Fruit fly (Drosophila melanogaster) whole organism, prepupa: Measurements from ENCODE around the gene CG1544.
A peak's percentile ranks its signal among the peaks of the same experiment; 100 is the strongest.

ENCODE experiments used
- Blimp-1 ChIP-seq: fragments of 200-800 bp; sonication (Bioruptor generic); optimal IDR thresholded peaks from 3 replicates; lab custom pipeline; 2017; ENCODE audit warnings: missing biosample characterization, missing genetic modification characterization, mild to moderate bottlenecking, moderate library complexity, missing genetic modification reagents
- CG10669 ChIP-seq: fragments of 200-800 bp; sonication (Bioruptor generic); optimal IDR thresholded peaks from 3 replicates; lab custom pipeline; 2018; ENCODE audit warnings: missing biosample characterization, mild to moderate bottlenecking, missing genetic modification characterization, moderate library complexity
- CG11762 ChIP-seq: fragments of 200-800 bp; sonication (Bioruptor generic); optimal IDR thresholded peaks from 3 replicates; lab custom pipeline; 2016; ENCODE audit warnings: missing biosample characterization, missing genetic modification characterization; ENCODE audit not compliant: insufficient read depth
- CG15336 ChIP-seq: fragments of 200-800 bp; sonication (Bioruptor generic); IDR thresholded peaks from 2 replicates; pipeline ENCODE4 v1.3.6; 2022; ENCODE audit warnings: missing biosample characterization, missing genetic modification characterization
- CG1621 ChIP-seq: fragments of 200-800 bp; sonication (Bioruptor generic); optimal IDR thresholded peaks from 3 replicates; lab custom pipeline; 2018; ENCODE audit warnings: missing biosample characterization, mild to moderate bottlenecking, missing genetic modification characterization
- CG16779 ChIP-seq: fragments of 200-800 bp; sonication (Bioruptor generic); optimal IDR thresholded peaks from 3 replicates; lab custom pipeline; 2017; ENCODE audit warnings: missing biosample characterization, mild to moderate bottlenecking, missing genetic modification characterization
- CG3032 ChIP-seq: fragments of 200-800 bp; optimal IDR thresholded peaks from 2 replicates; lab custom pipeline; 2019; ENCODE audit warnings: missing biosample characterization, mild to moderate bottlenecking, missing genetic modification characterization, moderate library complexity
- CG31627 ChIP-seq: fragments of 200-800 bp; sonication (Bioruptor generic); optimal IDR thresholded peaks from 3 replicates; lab custom pipeline; 2016; ENCODE audit warnings: missing biosample characterization, missing genetic modification characterization
- CG32006 ChIP-seq: fragments of 200-800 bp; sonication (Bioruptor generic); optimal IDR thresholded peaks from 3 replicates; lab custom pipeline; 2017; ENCODE audit warnings: missing biosample characterization, mild to moderate bottlenecking, missing genetic modification characterization
- CG34406 ChIP-seq: fragments of 200-800 bp; sonication (Bioruptor generic); optimal IDR thresholded peaks from 3 replicates; lab custom pipeline; 2016; ENCODE audit warnings: missing biosample characterization, missing genetic modification characterization
- CG3919 ChIP-seq: fragments of 200-800 bp; sonication (Bioruptor generic); optimal IDR thresholded peaks from 3 replicates; lab custom pipeline; 2016; ENCODE audit warnings: missing biosample characterization, missing genetic modification characterization
- CG6163 ChIP-seq: fragments of 200-800 bp; sonication (Bioruptor generic); IDR thresholded peaks from 3 replicates; pipeline ENCODE4 v1.3.6; 2022; ENCODE audit warnings: missing biosample characterization, missing genetic modification characterization
- CG6276 ChIP-seq: fragments of 200-800 bp; sonication (Bioruptor generic); optimal IDR thresholded peaks from 2 replicates; lab custom pipeline; 2017; ENCODE audit warnings: missing biosample characterization, mild to moderate bottlenecking, missing genetic modification characterization
- CG6792 ChIP-seq: fragments of 200-800 bp; sonication (Bioruptor generic); optimal IDR thresholded peaks from 3 replicates; lab custom pipeline; 2016; ENCODE audit warnings: missing biosample characterization, missing genetic modification characterization
- CG6808 ChIP-seq: fragments of 200-800 bp; sonication (Bioruptor generic); optimal IDR thresholded peaks from 3 replicates; lab custom pipeline; 2017; ENCODE audit warnings: missing biosample characterization, missing genetic modification characterization, mild to moderate bottlenecking, moderate library complexity, missing genetic modification reagents
- CG6854 ChIP-seq: fragments of 200-800 bp; sonication (Bioruptor generic); optimal IDR thresholded peaks from 2 replicates; lab custom pipeline; 2017; ENCODE audit warnings: missing biosample characterization, mild to moderate bottlenecking, missing genetic modification characterization
- CG7368 ChIP-seq: fragments of 200-800 bp; sonication (Bioruptor generic); optimal IDR thresholded peaks from 3 replicates; lab custom pipeline; 2016; ENCODE audit warnings: missing biosample characterization, missing genetic modification characterization
- CG8319 ChIP-seq: fragments of 200-800 bp; sonication (Bioruptor generic); optimal IDR thresholded peaks from 3 replicates; lab custom pipeline; 2016; ENCODE audit warnings: missing biosample characterization, missing genetic modification characterization
- CG8632 ChIP-seq: fragments of 200-800 bp; sonication (Bioruptor generic); optimal IDR thresholded peaks from 3 replicates; lab custom pipeline; 2016; ENCODE audit warnings: missing biosample characterization, missing genetic modification characterization
- CG9139 ChIP-seq: fragments of 200-800 bp; sonication (Bioruptor generic); optimal IDR thresholded peaks from 3 replicates; lab custom pipeline; 2017; ENCODE audit warnings: missing biosample characterization, mild to moderate bottlenecking, missing genetic modification characterization
- Eip75B ChIP-seq: fragments of 200-800 bp; sonication (Bioruptor generic); optimal IDR thresholded peaks from 3 replicates; lab custom pipeline; 2016; ENCODE audit warnings: missing biosample characterization, missing genetic modification characterization
- Eip78C ChIP-seq: fragments of 200-800 bp; sonication (Bioruptor generic); peaks from one replicate; lab custom pipeline; 2016; ENCODE audit warnings: missing biosample characterization, missing genetic modification characterization
- Eip93F ChIP-seq: fragments of 200-800 bp; sonication (Bioruptor generic); optimal IDR thresholded peaks from 2 replicates; lab custom pipeline; 2016; ENCODE audit warnings: missing biosample characterization, mild to moderate bottlenecking, missing genetic modification characterization
- Ets96B ChIP-seq: fragments of 200-800 bp; optimal IDR thresholded peaks from 2 replicates; lab custom pipeline; 2019; ENCODE audit warnings: missing biosample characterization, mild to moderate bottlenecking, missing genetic modification characterization, moderate library complexity
- Hr38 ChIP-seq: sonication (Bioruptor generic); optimal IDR thresholded peaks from 2 replicates; lab custom pipeline; 2016; ENCODE audit warnings: missing biosample characterization, missing genetic modification characterization
- Hr4 ChIP-seq: fragments of 200-800 bp; sonication (Bioruptor generic); optimal IDR thresholded peaks from 3 replicates; lab custom pipeline; 2016; ENCODE audit warnings: missing biosample characterization, missing genetic modification characterization
- Lpt ChIP-seq: fragments of 200-800 bp; sonication (Bioruptor generic); optimal IDR thresholded peaks from 3 replicates; lab custom pipeline; 2016; ENCODE audit warnings: missing biosample characterization, missing genetic modification characterization
- OdsH ChIP-seq: fragments of 200-800 bp; sonication (Bioruptor generic); optimal IDR thresholded peaks from 3 replicates; lab custom pipeline; 2016; ENCODE audit warnings: missing biosample characterization, missing genetic modification characterization
- Sox102F ChIP-seq: fragments of 200-800 bp; sonication (Bioruptor generic); optimal IDR thresholded peaks from 2 replicates; lab custom pipeline; 2016; ENCODE audit warnings: missing biosample characterization, mild to moderate bottlenecking, missing genetic modification characterization
- Sox14 ChIP-seq: fragments of 200-800 bp; sonication (Bioruptor generic); optimal IDR thresholded peaks from 3 replicates; lab custom pipeline; 2016; ENCODE audit warnings: missing biosample characterization, missing genetic modification characterization
- acj6 ChIP-seq: fragments of 200-800 bp; sonication (Bioruptor generic); optimal IDR thresholded peaks from 3 replicates; lab custom pipeline; 2016; ENCODE audit warnings: missing biosample characterization, missing genetic modification characterization
- dac ChIP-seq: fragments of 200-800 bp; sonication (Bioruptor generic); optimal IDR thresholded peaks from 2 replicates; lab custom pipeline; 2017; ENCODE audit warnings: missing biosample characterization, mild to moderate bottlenecking, missing genetic modification characterization
- dsx ChIP-seq: fragments of 200-800 bp; optimal IDR thresholded peaks from 3 replicates; lab custom pipeline; 2019; ENCODE audit warnings: missing biosample characterization, mild to moderate bottlenecking, missing genetic modification characterization, moderate library complexity; ENCODE audit not compliant: poor library complexity, severe bottlenecking
- fd59A ChIP-seq: fragments of 200-800 bp; sonication (Bioruptor generic); optimal IDR thresholded peaks from 2 replicates; lab custom pipeline; 2017; ENCODE audit warnings: missing biosample characterization, mild to moderate bottlenecking, missing genetic modification characterization, missing genetic modification reagents
- fkh ChIP-seq: fragments of 200-800 bp; sonication (Bioruptor generic); optimal IDR thresholded peaks from 3 replicates; lab custom pipeline; 2017; ENCODE audit warnings: missing biosample characterization, mild to moderate bottlenecking, missing genetic modification characterization, moderate library complexity
- net ChIP-seq: fragments of 200-800 bp; sonication (Bioruptor generic); optimal IDR thresholded peaks from 3 replicates; lab custom pipeline; 2016; ENCODE audit warnings: missing biosample characterization, missing genetic modification characterization
- pdm3 ChIP-seq: fragments of 200-800 bp; sonication (Bioruptor generic); optimal IDR thresholded peaks from 3 replicates; lab custom pipeline; 2016; ENCODE audit warnings: missing biosample characterization, missing genetic modification characterization
- salr ChIP-seq, 2 experiments: fragments of 200-800 bp; sonication (Bioruptor generic); optimal IDR thresholded peaks; 3 replicates each; lab custom pipeline; 2016 to 2018; ENCODE audit warnings: missing biosample characterization in 2 of 2, missing genetic modification characterization in 2 of 2, mild to moderate bottlenecking in 1 of 2
- spab ChIP-seq: fragments of 200-800 bp; sonication (Bioruptor generic); optimal IDR thresholded peaks from 2 replicates; lab custom pipeline; 2017; ENCODE audit warnings: missing biosample characterization, mild to moderate bottlenecking, missing genetic modification characterization, missing genetic modification reagents
- ss ChIP-seq, 2 experiments: fragments of 200-800 bp; sonication (Bioruptor generic); optimal IDR thresholded peaks; 2 replicates in 1 of 2; 3 replicates in 1 of 2; lab custom pipeline; 2017 to 2018; ENCODE audit warnings: mild to moderate bottlenecking in 2 of 2, missing biosample characterization in 2 of 2, missing genetic modification characterization in 2 of 2, moderate library complexity in 1 of 2
- svp ChIP-seq: fragments of 200-800 bp; sonication (Bioruptor generic); peaks from one replicate; lab custom pipeline; 2016; ENCODE audit warnings: missing biosample characterization, missing genetic modification characterization
- topi ChIP-seq: fragments of 200-800 bp; sonication (Bioruptor generic); optimal IDR thresholded peaks from 3 replicates; lab custom pipeline; 2016; ENCODE audit warnings: missing biosample characterization, missing genetic modification characterization
- vri ChIP-seq: fragments of 200-800 bp; sonication (Bioruptor generic); optimal IDR thresholded peaks from 3 replicates; lab custom pipeline; 2016; ENCODE audit warnings: missing biosample characterization, mild to moderate bottlenecking, missing genetic modification characterization

Gene CG1544

DNA sequence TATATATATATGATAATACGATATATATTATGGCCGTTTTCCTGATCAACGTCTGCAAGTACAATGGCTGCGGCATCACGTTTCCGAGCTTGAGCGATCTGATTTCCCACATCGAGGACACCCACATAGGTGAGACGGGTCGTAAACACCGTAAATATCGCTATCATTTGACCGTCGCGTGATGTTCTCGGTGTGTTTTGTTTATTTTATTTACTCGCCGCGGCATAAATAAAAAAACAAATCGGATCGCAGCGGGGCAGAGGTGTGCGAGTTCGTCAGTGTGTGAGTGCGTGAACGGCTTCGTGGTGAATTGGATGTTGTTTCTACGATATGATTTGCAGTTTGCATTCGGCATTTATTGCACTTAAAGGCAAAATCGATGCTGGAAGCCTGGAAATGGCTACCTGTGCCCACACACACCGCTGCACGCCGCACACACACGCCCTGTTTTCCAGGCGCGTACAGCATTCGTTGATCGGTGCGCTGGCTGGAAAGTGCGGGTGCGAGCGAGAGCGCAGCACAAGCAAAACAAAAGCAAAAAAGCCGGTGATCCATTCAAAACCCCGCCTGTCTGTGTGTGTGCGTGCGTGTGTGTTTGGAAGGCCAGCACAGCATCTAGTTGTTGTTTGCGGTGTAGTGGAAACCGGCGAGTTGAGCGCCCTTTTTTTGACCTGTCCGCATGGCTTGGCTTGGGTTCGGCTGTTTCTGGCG is 24.8 kb downstream of the CG1544 start:
- TF ChIP-seq CG6854 (peak; percentile 54), OdsH (GFP tag; lab: Kevin White, UChicago) (no peak), CG10669 (GFP tag; lab: Kevin White, UChicago) (peak; percentile 75), dsx (GFP tag; lab: Kevin White, UChicago) (peak; percentile 66), Sox102F (peak; percentile 53), fd59A (GFP tag; lab: Kevin White, UChicago) (peak; percentile 59), topi (no peak), CG6792 (GFP tag; lab: Kevin White, UChicago) (peak; percentile 25), acj6 (GFP tag; lab: Kevin White, UChicago) (no peak), Eip78C (GFP tag; lab: Kevin White, UChicago) (peak; percentile 68), Sox14 (GFP tag; lab: Kevin White, UChicago) (peak; percentile 40), Lpt (GFP tag; lab: Kevin White, UChicago) (peak; percentile 52), vri (no peak), svp (GFP tag; lab: Kevin White, UChicago) (peak; percentile 91), CG6276 (GFP tag; lab: Kevin White, UChicago) (peak; percentile 85), dac (GFP tag; lab: Kevin White, UChicago) (peak; percentile 62), CG8319 (peak; percentile 26), salr (GFP tag; optimal IDR thresholded peaks at IDR 0.05; lab: Kevin White, UChicago) (peak; percentile 58 to 74), CG3032 (peak; percentile 62), Hr4 (GFP tag; lab: Kevin White, UChicago) (no peak), CG8632 (peak; percentile 28), CG16779 (peak; percentile 86), CG9139 (GFP tag; lab: Kevin White, UChicago) (peak; percentile 81), CG3919 (GFP tag; lab: Kevin White, UChicago) (peak; percentile 29), CG32006 (GFP tag; lab: Kevin White, UChicago) (peak; percentile 66), fkh (GFP tag; lab: Kevin White, UChicago) (peak; percentile 84), CG11762 (peak; percentile 33), Blimp-1 (GFP tag; lab: Kevin White, UChicago) (peak; percentile 37), CG34406 (GFP tag; lab: Kevin White, UChicago) (peak; percentile 41), CG6163 (GFP tag; lab: Robert Waterston, UW) (no peak), spab (peak; percentile 79), CG31627 (GFP tag; lab: Kevin White, UChicago) (no peak), Eip93F (GFP tag; lab: Kevin White, UChicago) (peak; percentile 25), CG7368 (GFP tag; lab: Kevin White, UChicago) (peak; percentile 29), Hr38 (GFP tag; lab: Kevin White, UChicago) (no peak), Eip75B (peak; percentile 41), Ets96B (peak; percentile 71), CG1621 (peak; percentile 82), ss (GFP tag; optimal IDR thresholded peaks at IDR 0.05; lab: Kevin White, UChicago) (peak; percentile 88 to 92), net (GFP tag; lab: Kevin White, UChicago) (peak; percentile 71), CG6808 (GFP tag; lab: Kevin White, UChicago) (peak; percentile 83), CG15336 (GFP tag; lab: Robert Waterston, UW) (no peak), pdm3 (GFP tag; lab: Kevin White, UChicago) (peak; percentile 44)
- TF ChIP-seq, all 60 proteins: peak for 34
